Worm (Caenorhabditis elegans): ENCODE data around the gene T09A5.5.

T09A5.5 gene

ce11 chrII:7814215-7814614 lies 39.4 kb downstream of the T09A5.5 start:
- peak; percentile 52 for TF ChIP-seq hmg-4 (GFP tag; optimal IDR thresholded peaks at IDR 0.05)
- TF ChIP-seq hnd-1 (tag; optimal IDR thresholded peaks at IDR 0.05), result no peak

ce11 chrII:7813645-7814044 lies 39.9 kb downstream of the T09A5.5 start:
- TF ChIP-seq hnd-1 (tag; optimal IDR thresholded peaks at IDR 0.05) (no peak), ceh-13 (GFP tag; optimal IDR thresholded peaks at IDR 0.05) (no peak), sea-1 (GFP tag; conservative IDR thresholded peaks at IDR 0.05) (no peak), F13C5.2 (tag; optimal IDR thresholded peaks at IDR 0.05) (no peak), tbx-11 (GFP tag; IDR thresholded peaks at IDR 0.05) (no peak), hmbx-1 (tag; optimal IDR thresholded peaks at IDR 0.05) (no peak), ama-1 (optimal IDR thresholded peaks at IDR 0.05) (no peak), B0310.2 (tag; optimal IDR thresholded peaks at IDR 0.05) (no peak), ceh-36 (tag; optimal IDR thresholded peaks at IDR 0.05) (no peak), flt-1 (GFP tag; IDR thresholded peaks at IDR 0.05) (no peak), aly-1 (tag; optimal IDR thresholded peaks at IDR 0.05) (no peak), tra-4 (tag; optimal IDR thresholded peaks at IDR 0.05) (no peak), pes-1 (GFP tag; IDR thresholded peaks at IDR 0.05) (no peak), ets-7 (tag; optimal IDR thresholded peaks at IDR 0.05) (no peak), scrt-1 (GFP tag; IDR thresholded peaks at IDR 0.05) (no peak), tbx-37 (GFP tag; conservative IDR thresholded peaks at IDR 0.05) (no peak), hmg-4 (GFP tag; optimal IDR thresholded peaks at IDR 0.05) (no peak)

- TF ChIP-seq sea-1 (GFP tag; conservative IDR thresholded peaks at IDR 0.05) (0 out of 2 replicates have a peak, but pooled peaks have one; percentile 40), ets-7 (tag; optimal IDR thresholded peaks at IDR 0.05) (no peak), hmg-4 (GFP tag; optimal IDR thresholded peaks at IDR 0.05) (peak; percentile 46)
Measured at ce11 chrII:7813237-7813636, 40.3 kb downstream of the T09A5.5 start.

- TF ChIP-seq hmg-4 (GFP tag; optimal IDR thresholded peaks at IDR 0.05), result peak; percentile 29
- TF ChIP-seq hnd-1 (tag; optimal IDR thresholded peaks at IDR 0.05), result no peak
- TF ChIP-seq B0310.2 (tag; optimal IDR thresholded peaks at IDR 0.05), result peak; percentile 46
- peak; percentile 34 for TF ChIP-seq ceh-36 (tag; optimal IDR thresholded peaks at IDR 0.05)
- TF ChIP-seq hmbx-1 (tag; optimal IDR thresholded peaks at IDR 0.05), result peak; percentile 3
Measured at ce11 chrII:7812332-7812731, 41.2 kb downstream of the T09A5.5 start.

ce11 chrII:7810869-7811543 lies 42.6 kb downstream of the T09A5.5 start, which contains the start of gene cki-1:
cki-1 (plus strand) TSS chrII:7811240.
- TF ChIP-seq hmg-4 (GFP tag; optimal IDR thresholded peaks at IDR 0.05), result peak; percentile 72
- no peak for TF ChIP-seq tbx-11 (GFP tag; IDR thresholded peaks at IDR 0.05)
- 0 out of 2 replicates have a peak, but pooled peaks have one; percentile 49 for TF ChIP-seq sea-1 (GFP tag; conservative IDR thresholded peaks at IDR 0.05)
- TF ChIP-seq B0310.2 (tag; optimal IDR thresholded peaks at IDR 0.05), result peak; percentile 44
- TF ChIP-seq aly-1 (tag; optimal IDR thresholded peaks at IDR 0.05), result peak; percentile 81
- peak; percentile 36 for TF ChIP-seq ceh-36 (tag; optimal IDR thresholded peaks at IDR 0.05)
- 0 out of 2 replicates have a peak, but pooled peaks have one; percentile 43 for TF ChIP-seq scrt-1 (GFP tag; IDR thresholded peaks at IDR 0.05)
- TF ChIP-seq pes-1 (GFP tag; IDR thresholded peaks at IDR 0.05), result peak; percentile 50
- TF ChIP-seq flt-1 (GFP tag; IDR thresholded peaks at IDR 0.05), result 0 out of 2 replicates have a peak, but pooled peaks have one; percentile 40
- no peak for TF ChIP-seq ceh-13 (GFP tag; optimal IDR thresholded peaks at IDR 0.05)

- TF ChIP-seq aly-1 (tag; optimal IDR thresholded peaks at IDR 0.05) (no peak), B0310.2 (tag; optimal IDR thresholded peaks at IDR 0.05) (no peak), scrt-1 (GFP tag; IDR thresholded peaks at IDR 0.05) (no peak), tra-4 (tag; optimal IDR thresholded peaks at IDR 0.05) (no peak), flt-1 (GFP tag; IDR thresholded peaks at IDR 0.05) (no peak), tbx-11 (GFP tag; IDR thresholded peaks at IDR 0.05) (no peak), hmg-4 (GFP tag; optimal IDR thresholded peaks at IDR 0.05) (no peak), ceh-36 (tag; optimal IDR thresholded peaks at IDR 0.05) (no peak), sea-1 (GFP tag; conservative IDR thresholded peaks at IDR 0.05) (no peak), ets-7 (tag; optimal IDR thresholded peaks at IDR 0.05) (no peak), ceh-13 (GFP tag; optimal IDR thresholded peaks at IDR 0.05) (no peak), tbx-37 (GFP tag; conservative IDR thresholded peaks at IDR 0.05) (no peak), pes-1 (GFP tag; IDR thresholded peaks at IDR 0.05) (no peak), hnd-1 (tag; optimal IDR thresholded peaks at IDR 0.05) (no peak), ama-1 (optimal IDR thresholded peaks at IDR 0.05) (no peak), hmbx-1 (tag; optimal IDR thresholded peaks at IDR 0.05) (no peak)
Measured at ce11 chrII:7810162-7810868, 43.3 kb downstream of the T09A5.5 start.

- TF ChIP-seq sea-1 (GFP tag; conservative IDR thresholded peaks at IDR 0.05), result no peak
- no peak for TF ChIP-seq hnd-1 (tag; optimal IDR thresholded peaks at IDR 0.05)
- TF ChIP-seq hmg-4 (GFP tag; optimal IDR thresholded peaks at IDR 0.05), result peak; percentile 58
- TF ChIP-seq ceh-36 (tag; optimal IDR thresholded peaks at IDR 0.05), result peak; percentile 4
- TF ChIP-seq pes-1 (GFP tag; IDR thresholded peaks at IDR 0.05), result no peak
- TF ChIP-seq flt-1 (GFP tag; IDR thresholded peaks at IDR 0.05), result no peak
- TF ChIP-seq B0310.2 (tag; optimal IDR thresholded peaks at IDR 0.05), result no peak
- TF ChIP-seq tra-4 (tag; optimal IDR thresholded peaks at IDR 0.05), result peak; percentile 3
- TF ChIP-seq ets-7 (tag; optimal IDR thresholded peaks at IDR 0.05), result no peak
- no peak for TF ChIP-seq ceh-13 (GFP tag; optimal IDR thresholded peaks at IDR 0.05)
- no peak for TF ChIP-seq hmbx-1 (tag; optimal IDR thresholded peaks at IDR 0.05)
- no peak for TF ChIP-seq ama-1 (optimal IDR thresholded peaks at IDR 0.05)
Measured at ce11 chrII:7809358-7809914, 44.1 kb downstream of the T09A5.5 start.
